Fruit fly (Drosophila melanogaster) whole organism: ENCODE data around the gene CG15369.

Source experiments
- CG8478 ChIP-seq: fragments of >200 bp; optimal IDR thresholded peaks from 2 replicates; lab custom pipeline; 2018; ENCODE audit warnings: inconsistent platforms
- Dll ChIP-seq: fragments of >200 bp; optimal IDR thresholded peaks from 2 replicates; lab custom pipeline; 2017
- EcR ChIP-seq, 2 experiments: fragments of >200 bp; optimal IDR thresholded peaks; 2 replicates each; lab custom pipeline; 2017; ENCODE audit warnings: missing biosample characterization in 2 of 2, missing genetic modification characterization in 2 of 2, missing genetic modification reagents in 2 of 2
- pan ChIP-seq: fragments of >200 bp; optimal IDR thresholded peaks from 2 replicates; lab custom pipeline; 2017
- psq ChIP-seq: fragments of >200 bp; optimal IDR thresholded peaks from 2 replicates; lab custom pipeline; 2017
- usp ChIP-seq: fragments of >200 bp; optimal IDR thresholded peaks from 2 replicates; lab custom pipeline; 2017; ENCODE audit warnings: missing biosample characterization, missing genetic modification characterization, mixed read lengths

- TF ChIP-seq EcR (GFP tag; optimal IDR thresholded peaks at IDR 0.05; lab: Kevin White, UChicago) = no peak
- no peak for TF ChIP-seq usp (GFP tag; lab: Kevin White, UChicago)
- TF ChIP-seq Dll = no peak
- TF ChIP-seq CG8478 (lab: Kevin White, UChicago) = no peak
- TF ChIP-seq psq (lab: Kevin White, UChicago) = no peak
- no peak for TF ChIP-seq pan
Observed at dm6 chrX:9196362-9196761, 20.3 kb upstream of the CG15369 start, which contains the start of gene CG12118.
